Worm (Caenorhabditis elegans) whole organism, young adult: Measurements from ENCODE around the gene pro-2.

Experiments used
- C06A6.2 ChIP-seq: fragments of 200-800 bp; sonication (Bioruptor generic); conservative IDR thresholded peaks from 2 replicates; pipeline ENCODE4 v1.3.6; 2022; ENCODE audit warnings: missing genetic modification characterization, missing compliant biosample characterization
- C17E4.6 ChIP-seq: fragments of 200-800 bp; sonication (Bioruptor generic); IDR thresholded peaks from 2 replicates; pipeline ENCODE4 v1.3.6; 2022; ENCODE audit warnings: missing genetic modification reagents, missing genetic modification characterization, missing compliant biosample characterization
- F49E8.2 ChIP-seq: sonication (generic microtip); optimal IDR thresholded peaks from 3 replicates; lab custom pipeline; 2017; ENCODE audit warnings: missing genetic modification characterization, mild to moderate bottlenecking, missing compliant biosample characterization, antibody characterized with exemption, moderate library complexity; ENCODE audit not compliant: insufficient read depth
- F57A8.1 ChIP-seq: fragments of 200-800 bp; sonication (Bioruptor generic); optimal IDR thresholded peaks from 2 replicates; lab custom pipeline; 2018; ENCODE audit warnings: mild to moderate bottlenecking, missing genetic modification characterization, moderate library complexity, missing compliant biosample characterization
- T07F8.4 ChIP-seq: sonication (generic microtip); optimal IDR thresholded peaks from 2 replicates; lab custom pipeline; 2016; ENCODE audit warnings: mild to moderate bottlenecking, missing genetic modification characterization, moderate library complexity, missing compliant biosample characterization
- Y53G8AR.9 ChIP-seq: fragments of 200-800 bp; sonication (Bioruptor generic); conservative IDR thresholded peaks from 2 replicates; pipeline ENCODE4 v1.3.6; 2022; ENCODE audit warnings: missing genetic modification reagents, missing genetic modification characterization, missing compliant biosample characterization
- Y79H2A.3 ChIP-seq: fragments of 200-800 bp; sonication (Bioruptor generic); conservative IDR thresholded peaks from 2 replicates; pipeline ENCODE4 v1.3.6; 2022; ENCODE audit warnings: missing genetic modification reagents, missing genetic modification characterization, missing compliant biosample characterization
- ZK185.1 ChIP-seq: sonication (generic microtip); optimal IDR thresholded peaks from 2 replicates; lab custom pipeline; 2016; ENCODE audit warnings: mild to moderate bottlenecking, missing genetic modification characterization, missing compliant biosample characterization; ENCODE audit not compliant: poor library complexity, severe bottlenecking
- akir-1 ChIP-seq: fragments of 200-800 bp; sonication (Bioruptor generic); optimal IDR thresholded peaks from 2 replicates; lab custom pipeline; 2018; ENCODE audit warnings: mild to moderate bottlenecking, missing genetic modification characterization, moderate library complexity, missing compliant biosample characterization
- atf-7 ChIP-seq: sonication (generic microtip); optimal IDR thresholded peaks from 2 replicates; lab custom pipeline; 2017; ENCODE audit warnings: mild to moderate bottlenecking, missing genetic modification characterization, missing compliant biosample characterization
- athp-1 ChIP-seq: sonication (generic microtip); optimal IDR thresholded peaks from 2 replicates; lab custom pipeline; 2017; ENCODE audit warnings: mild to moderate bottlenecking, missing genetic modification characterization, missing compliant biosample characterization
- attf-3 ChIP-seq: fragments of 200-800 bp; sonication (Bioruptor generic); conservative IDR thresholded peaks from 2 replicates; pipeline ENCODE4 v1.3.6; 2022; ENCODE audit warnings: missing genetic modification reagents, missing genetic modification characterization, missing compliant biosample characterization
- attf-5 ChIP-seq: fragments of 200-800 bp; sonication (Bioruptor generic); optimal IDR thresholded peaks from 2 replicates; lab custom pipeline; 2018; ENCODE audit warnings: mild to moderate bottlenecking, missing genetic modification characterization, missing compliant biosample characterization
- attf-6 ChIP-seq: fragments of 200-800 bp; sonication (Bioruptor generic); IDR thresholded peaks from 2 replicates; pipeline ENCODE4 v1.3.6; 2022; ENCODE audit warnings: missing genetic modification reagents, missing genetic modification characterization, missing compliant biosample characterization
- bed-2 ChIP-seq: fragments of 200-800 bp; sonication (Bioruptor generic); IDR thresholded peaks from 2 replicates; pipeline ENCODE4 v1.3.6; 2022; ENCODE audit warnings: missing genetic modification reagents, missing genetic modification characterization, missing compliant biosample characterization
- ccch-3 ChIP-seq: fragments of 200-800 bp; sonication (Bioruptor generic); optimal IDR thresholded peaks from 2 replicates; lab custom pipeline; 2018; ENCODE audit warnings: mild to moderate bottlenecking, missing genetic modification characterization, missing compliant biosample characterization
- cebp-2 ChIP-seq: fragments of 200-800 bp; sonication (Bioruptor generic); IDR thresholded peaks from 2 replicates; pipeline ENCODE4 v1.3.6; 2022; ENCODE audit warnings: missing genetic modification characterization, missing compliant biosample characterization
- ceh-100 ChIP-seq: fragments of 200-800 bp; sonication (Bioruptor generic); IDR thresholded peaks from 2 replicates; pipeline ENCODE4 v1.3.6; 2022; ENCODE audit warnings: missing genetic modification reagents, missing genetic modification characterization, missing compliant biosample characterization
- ceh-58 ChIP-seq: fragments of 200-800 bp; sonication (Bioruptor generic); IDR thresholded peaks from 2 replicates; pipeline ENCODE4 v1.3.6; 2022; ENCODE audit warnings: missing genetic modification characterization, missing compliant biosample characterization
- dox-1 ChIP-seq: fragments of 200-800 bp; sonication (Bioruptor generic); IDR thresholded peaks from 2 replicates; pipeline ENCODE4 v1.3.6; 2022; ENCODE audit warnings: missing genetic modification reagents, missing genetic modification characterization, missing compliant biosample characterization
- egl-18 ChIP-seq: fragments of 200-800 bp; sonication (Bioruptor generic); IDR thresholded peaks from 2 replicates; pipeline ENCODE4 v1.3.6; 2022; ENCODE audit warnings: missing genetic modification reagents, missing genetic modification characterization, missing compliant biosample characterization
- ekl-4 ChIP-seq: fragments of 200-800 bp; sonication (Bioruptor generic); IDR thresholded peaks from 2 replicates; pipeline ENCODE4 v1.3.6; 2022; ENCODE audit warnings: missing genetic modification reagents, missing genetic modification characterization, missing compliant biosample characterization
- fkh-3 ChIP-seq: sonication (generic microtip); optimal IDR thresholded peaks from 2 replicates; lab custom pipeline; 2016; ENCODE audit warnings: mild to moderate bottlenecking, missing genetic modification characterization, missing compliant biosample characterization
- hlh-12 ChIP-seq: sonication (generic microtip); optimal IDR thresholded peaks from 2 replicates; lab custom pipeline; 2016; ENCODE audit warnings: missing genetic modification characterization, missing compliant biosample characterization
- hlh-26 ChIP-seq: fragments of 200-800 bp; sonication (Bioruptor generic); conservative IDR thresholded peaks from 2 replicates; pipeline ENCODE4 v1.3.6; 2022; ENCODE audit warnings: missing genetic modification reagents, missing genetic modification characterization, missing compliant biosample characterization
- hmg-1.2 ChIP-seq: fragments of 200-800 bp; sonication (Bioruptor generic); IDR thresholded peaks from 2 replicates; pipeline ENCODE4 v1.3.6; 2022; ENCODE audit warnings: missing genetic modification reagents, missing genetic modification characterization, missing compliant biosample characterization
- let-526 ChIP-seq: fragments of 200-800 bp; sonication (Bioruptor generic); IDR thresholded peaks from 2 replicates; pipeline ENCODE4 v1.3.6; 2022; ENCODE audit warnings: missing genetic modification reagents, missing genetic modification characterization, missing compliant biosample characterization
- let-607 ChIP-seq, 2 experiments: fragments of 200-800 bp in 1 of 2; sonication (Bioruptor generic) in 1 of 2; sonication (generic microtip) in 1 of 2; optimal IDR thresholded peaks; 2 replicates each; lab custom pipeline; 2016 to 2018; ENCODE audit warnings: mild to moderate bottlenecking in 2 of 2, missing compliant biosample characterization in 2 of 2, missing genetic modification characterization in 2 of 2, moderate library complexity in 2 of 2, missing genotype in 1 of 2
- lin-35 ChIP-seq, 3 experiments: fragments of 150-350 bp in 2 of 3; sonication (generic microtip) in 1 of 3; optimal IDR thresholded peaks; 2 replicates each; lab custom pipeline; 2014 to 2018; ENCODE audit warnings: missing biosample characterization in 3 of 3, missing genetic modification characterization in 3 of 3, missing genetic modification reagents in 3 of 3
- lsy-27 ChIP-seq: sonication (generic microtip); optimal IDR thresholded peaks from 2 replicates; lab custom pipeline; 2017; ENCODE audit warnings: missing genetic modification characterization, mild to moderate bottlenecking, missing compliant biosample characterization, antibody characterized with exemption, missing genotype, borderline replicate concordance; ENCODE audit not compliant: insufficient read depth
- madf-10 ChIP-seq: sonication (generic microtip); optimal IDR thresholded peaks from 2 replicates; lab custom pipeline; 2016; ENCODE audit warnings: mild to moderate bottlenecking, missing genetic modification characterization, missing compliant biosample characterization
- madf-3 ChIP-seq: fragments of 200-800 bp; sonication (Bioruptor generic); IDR thresholded peaks from 2 replicates; pipeline ENCODE4 v1.3.6; 2022; ENCODE audit warnings: missing genetic modification reagents, missing genetic modification characterization, missing compliant biosample characterization
- madf-8 ChIP-seq: fragments of 200-800 bp; sonication (Bioruptor generic); conservative IDR thresholded peaks from 2 replicates; pipeline ENCODE4 v1.3.6; 2022; ENCODE audit warnings: missing genetic modification reagents, missing genetic modification characterization, missing compliant biosample characterization
- mcd-1 ChIP-seq: fragments of 200-800 bp; sonication (Bioruptor generic); IDR thresholded peaks from 2 replicates; pipeline ENCODE4 v1.3.6; 2022; ENCODE audit warnings: missing genetic modification reagents, missing genetic modification characterization, missing compliant biosample characterization
- mxl-1 ChIP-seq: sonication (generic microtip); optimal IDR thresholded peaks from 2 replicates; lab custom pipeline; 2016; ENCODE audit warnings: missing genetic modification characterization, missing compliant biosample characterization
- nfyb-1 ChIP-seq: fragments of 200-800 bp; sonication (Bioruptor generic); IDR thresholded peaks from 2 replicates; pipeline ENCODE4 v1.3.6; 2022; ENCODE audit warnings: missing genetic modification reagents, missing genetic modification characterization, missing compliant biosample characterization
- nhr-179 ChIP-seq: sonication (generic microtip); optimal IDR thresholded peaks from 2 replicates; lab custom pipeline; 2016; ENCODE audit warnings: mild to moderate bottlenecking, missing genetic modification characterization, missing compliant biosample characterization
- nhr-80 ChIP-seq: sonication (generic microtip); optimal IDR thresholded peaks from 2 replicates; lab custom pipeline; 2016; ENCODE audit warnings: missing genetic modification characterization, missing compliant biosample characterization
- nhr-90 ChIP-seq: sonication (generic microtip); optimal IDR thresholded peaks from 2 replicates; lab custom pipeline; 2016; ENCODE audit warnings: missing genotype, mild to moderate bottlenecking, missing genetic modification characterization, missing compliant biosample characterization
- rec-8 ChIP-seq, 2 experiments: sonication (generic microtip); optimal IDR thresholded peaks; 2 replicates each; lab custom pipeline; 2016; ENCODE audit warnings: mild to moderate bottlenecking in 2 of 2, missing genetic modification characterization in 2 of 2, missing genetic modification reagents in 2 of 2, missing genotype in 2 of 2, missing biosample characterization in 1 of 2, missing compliant biosample characterization in 1 of 2, moderate library complexity in 1 of 2
- sdz-38 ChIP-seq: sonication (generic microtip); optimal IDR thresholded peaks from 2 replicates; lab custom pipeline; 2016; ENCODE audit warnings: missing genotype, missing genetic modification characterization, missing compliant biosample characterization
- snpc-1.3 ChIP-seq: sonication (generic microtip); optimal IDR thresholded peaks from 2 replicates; lab custom pipeline; 2017; ENCODE audit warnings: missing genetic modification characterization, mild to moderate bottlenecking, missing compliant biosample characterization, antibody characterized with exemption, moderate library complexity, missing genotype, missing genetic modification reagents; ENCODE audit not compliant: insufficient read depth
- somi-1 ChIP-seq: fragments of 200-800 bp; sonication (Bioruptor generic); optimal IDR thresholded peaks from 2 replicates; lab custom pipeline; 2018; ENCODE audit warnings: mild to moderate bottlenecking, missing genetic modification characterization, missing compliant biosample characterization
- tbx-9 ChIP-seq: sonication (generic microtip); optimal IDR thresholded peaks from 2 replicates; lab custom pipeline; 2016; ENCODE audit warnings: borderline replicate concordance, missing genetic modification characterization, inconsistent platforms, missing compliant biosample characterization
- tlf-1 ChIP-seq: fragments of 200-800 bp; sonication (Bioruptor generic); optimal IDR thresholded peaks from 2 replicates; lab custom pipeline; 2018; ENCODE audit warnings: mild to moderate bottlenecking, missing genetic modification characterization, missing compliant biosample characterization
- ztf-18 ChIP-seq: sonication (generic microtip); optimal IDR thresholded peaks from 2 replicates; lab custom pipeline; 2016; ENCODE audit warnings: missing genotype, mild to moderate bottlenecking, missing genetic modification characterization, missing compliant biosample characterization
- ztf-28 ChIP-seq: fragments of 200-800 bp; sonication (Bioruptor generic); IDR thresholded peaks from 2 replicates; pipeline ENCODE4 v1.3.6; 2022; ENCODE audit warnings: missing genetic modification reagents, missing genetic modification characterization, missing compliant biosample characterization
- ztf-3 ChIP-seq: fragments of 200-800 bp; sonication (Bioruptor generic); optimal IDR thresholded peaks from 2 replicates; lab custom pipeline; 2018; ENCODE audit warnings: mild to moderate bottlenecking, missing genetic modification characterization, missing compliant biosample characterization
- ztf-6 ChIP-seq: fragments of 200-800 bp; sonication (Bioruptor generic); IDR thresholded peaks from 2 replicates; pipeline ENCODE4 v1.3.6; 2022; ENCODE audit warnings: missing genetic modification reagents, missing genetic modification characterization, missing compliant biosample characterization

Gene pro-2

ce11 chrII:10382247-10382646, 37.3 kb upstream of the pro-2 start (continued):
- TF ChIP-seq somi-1: no peak
- TF ChIP-seq ekl-4 (GFP tag; lab: Robert Waterston, UW): no peak
- TF ChIP-seq ceh-58 (GFP tag; lab: Robert Waterston, UW): no peak
- TF ChIP-seq dox-1 (GFP tag; lab: Robert Waterston, UW): peak; percentile 73
- TF ChIP-seq tlf-1 (GFP tag; lab: Kevin White, UChicago): no peak
- TF ChIP-seq rec-8 (tag; optimal IDR thresholded peaks at IDR 0.05; lab: Kevin White, UChicago): no peak
- no peak for TF ChIP-seq fkh-3 (tag; lab: Kevin White, UChicago)
- no peak for TF ChIP-seq madf-8 (GFP tag; lab: Robert Waterston, UW)
- TF ChIP-seq T07F8.4: no peak
- no peak for TF ChIP-seq sdz-38
- no peak for TF ChIP-seq ceh-100 (GFP tag; lab: Robert Waterston, UW)
- TF ChIP-seq attf-3 (GFP tag; lab: Robert Waterston, UW): no peak
- TF ChIP-seq ztf-28 (GFP tag; lab: Robert Waterston, UW): no peak
- 0 out of 2 replicates have a peak, but pooled peaks have one; percentile 45 for TF ChIP-seq let-526 (GFP tag; lab: Robert Waterston, UW)
- no peak for TF ChIP-seq ztf-18 (tag; lab: Kevin White, UChicago)
- TF ChIP-seq hlh-12: no peak
- no peak for TF ChIP-seq Y79H2A.3 (GFP tag; lab: Robert Waterston, UW)
- TF ChIP-seq nhr-80: peak; percentile 70
- TF ChIP-seq ZK185.1 (tag; lab: Kevin White, UChicago): peak; percentile 11
- TF ChIP-seq ztf-3 (GFP tag; lab: Kevin White, UChicago): no peak
- TF ChIP-seq madf-10 (tag; lab: Kevin White, UChicago): no peak
- no peak for TF ChIP-seq F49E8.2 (tag; lab: Kevin White, UChicago)
- TF ChIP-seq F57A8.1 (GFP tag; lab: Kevin White, UChicago): no peak
- no peak for TF ChIP-seq nhr-90 (tag; lab: Kevin White, UChicago)
- TF ChIP-seq let-607 (tag; optimal IDR thresholded peaks at IDR 0.05; lab: Kevin White, UChicago): no peak
- no peak for TF ChIP-seq nfyb-1 (GFP tag; lab: Robert Waterston, UW)
- TF ChIP-seq ccch-3 (GFP tag; lab: Kevin White, UChicago): no peak
- no peak for TF ChIP-seq snpc-1.3 (tag; lab: Kevin White, UChicago)
- no peak for TF ChIP-seq Y53G8AR.9
- TF ChIP-seq C17E4.6 (GFP tag; lab: Robert Waterston, UW): no peak
- TF ChIP-seq mcd-1 (GFP tag; lab: Robert Waterston, UW): peak; percentile 51; the same call in 1 of the 2 replicates
- no peak for TF ChIP-seq mxl-1 (tag; lab: Kevin White, UChicago)
- TF ChIP-seq lsy-27 (tag; lab: Kevin White, UChicago): no peak
- no peak for TF ChIP-seq tbx-9 (tag; lab: Kevin White, UChicago)
- no peak for TF ChIP-seq cebp-2 (GFP tag; lab: Robert Waterston, UW)
- no peak for TF ChIP-seq bed-2 (GFP tag; lab: Robert Waterston, UW)
- TF ChIP-seq ztf-6 (GFP tag; lab: Robert Waterston, UW): no peak
- no peak for TF ChIP-seq nhr-179 (tag; lab: Kevin White, UChicago)
- TF ChIP-seq attf-6: no peak
- no peak for TF ChIP-seq lin-35 (GFP tag; optimal IDR thresholded peaks at IDR 0.05; lab: Kevin White, UChicago)
- TF ChIP-seq atf-7: no peak
- TF ChIP-seq attf-5 (GFP tag; lab: Kevin White, UChicago): peak; percentile 26
- no peak for TF ChIP-seq akir-1 (GFP tag; lab: Kevin White, UChicago)
- no peak for TF ChIP-seq athp-1
- no peak for TF ChIP-seq madf-3
- no peak for TF ChIP-seq egl-18 (GFP tag; lab: Robert Waterston, UW)
- TF ChIP-seq hlh-26 (GFP tag; lab: Robert Waterston, UW): no peak
- TF ChIP-seq hmg-1.2 (GFP tag; lab: Robert Waterston, UW): peak; percentile 65; the same call in 1 of the 2 replicates
- no peak for TF ChIP-seq C06A6.2 (GFP tag; lab: Robert Waterston, UW)
